Fruit fly (Drosophila melanogaster) Kc167 (cell line): Measurements from ENCODE around the gene Zip89B.

ENCODE experiments used
- Myc ChIP-seq: fragments of >200 bp; optimal IDR thresholded peaks from 2 replicates; lab custom pipeline; 2017; ENCODE audit warnings: missing external identifiers
- Sin3A ChIP-seq: fragments of >200 bp; optimal IDR thresholded peaks from 2 replicates; lab custom pipeline; 2018; ENCODE audit warnings: missing external identifiers
- h ChIP-seq: fragments of >200 bp; optimal IDR thresholded peaks from 3 replicates; lab custom pipeline; 2018; ENCODE audit warnings: missing external identifiers
- psq ChIP-seq: fragments of >200 bp; optimal IDR thresholded peaks from 2 replicates; lab custom pipeline; 2017; ENCODE audit warnings: missing external identifiers

DNA sequence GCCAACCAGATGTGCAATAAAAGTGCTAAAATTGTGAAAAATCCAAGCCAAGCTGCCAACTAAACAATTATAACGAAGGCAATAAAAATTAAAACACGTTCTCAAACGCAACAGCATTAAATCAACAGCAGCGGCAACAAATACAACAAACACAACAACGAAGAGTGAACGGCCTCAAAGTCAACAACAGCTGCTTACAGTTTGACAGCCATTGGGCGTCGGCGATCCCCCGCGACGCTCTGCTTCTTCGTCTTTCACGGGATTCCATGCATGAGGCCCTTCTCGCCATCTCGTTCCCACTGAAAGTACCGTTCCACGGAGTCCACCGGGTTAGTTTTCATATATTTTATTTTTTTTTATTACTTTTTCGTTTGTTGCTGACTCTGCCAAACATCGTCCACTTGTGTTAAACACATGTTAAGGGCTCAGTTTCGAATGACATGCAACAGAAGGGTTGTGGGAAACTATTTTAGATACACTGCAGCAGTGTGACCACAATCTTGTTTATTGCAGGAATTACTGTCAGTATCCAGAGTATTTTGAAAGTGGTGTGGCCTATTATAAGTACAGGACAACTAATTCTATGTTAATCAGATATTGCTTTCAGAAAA is 23.4 kb upstream of the Zip89B start:
- TF ChIP-seq psq (lab: Kevin White, UChicago) (no peak), h (lab: Kevin White, UChicago) (no peak), Sin3A (lab: Kevin White, UChicago) (no peak), Myc (no peak)
